Fruit fly (Drosophila melanogaster) whole organism, embryonic: ENCODE data around the gene Inx3.

Experiments
- Antp ChIP-seq: fragments of 200-800 bp; sonication (Bioruptor generic); optimal IDR thresholded peaks from 3 replicates; lab custom pipeline; 2016; ENCODE audit warnings: missing biosample characterization, missing genetic modification characterization
- BEAF-32 ChIP-seq: fragments of 200-800 bp; sonication (Bioruptor generic); optimal IDR thresholded peaks from 3 replicates; lab custom pipeline; 2017; ENCODE audit warnings: missing biosample characterization, missing genetic modification characterization, mild to moderate bottlenecking, moderate library complexity, missing genetic modification reagents
- CG10462 ChIP-seq: fragments of 200-800 bp; sonication (Bioruptor generic); optimal IDR thresholded peaks from 2 replicates; lab custom pipeline; 2016; ENCODE audit warnings: missing biosample characterization, missing genetic modification characterization
- CG11695 ChIP-seq: fragments of 200-800 bp; sonication (Bioruptor generic); IDR thresholded peaks from 3 replicates; pipeline ENCODE4 v1.3.6; 2022; ENCODE audit warnings: missing biosample characterization, missing genetic modification characterization
- CG12744 ChIP-seq: fragments of 200-800 bp; sonication (Bioruptor generic); optimal IDR thresholded peaks from 2 replicates; lab custom pipeline; 2016; ENCODE audit warnings: missing biosample characterization, missing genetic modification characterization
- CG14014 ChIP-seq: fragments of 200-800 bp; sonication (Bioruptor generic); IDR thresholded peaks from 2 replicates; pipeline ENCODE4 v1.3.6; 2022; ENCODE audit warnings: missing biosample characterization, missing genetic modification characterization
- CG15696 ChIP-seq: fragments of 200-800 bp; sonication (Bioruptor generic); optimal IDR thresholded peaks from 2 replicates; lab custom pipeline; 2019; ENCODE audit warnings: missing biosample characterization, mild to moderate bottlenecking, missing genetic modification characterization, moderate library complexity
- CG17359 ChIP-seq: fragments of 200-800 bp; sonication (Bioruptor generic); optimal IDR thresholded peaks from 3 replicates; lab custom pipeline; 2018; ENCODE audit warnings: missing biosample characterization, mild to moderate bottlenecking, missing genetic modification characterization, moderate library complexity
- CG1832 ChIP-seq: fragments of 200-800 bp; sonication (Bioruptor generic); optimal IDR thresholded peaks from 2 replicates; lab custom pipeline; 2017; ENCODE audit warnings: missing biosample characterization, mild to moderate bottlenecking, missing genetic modification characterization, inconsistent platforms
- CG2129 ChIP-seq: fragments of 200-800 bp; sonication (Bioruptor generic); IDR thresholded peaks from 2 replicates; pipeline ENCODE4 v1.3.6; 2022; ENCODE audit warnings: missing biosample characterization, missing genetic modification characterization; ENCODE audit not compliant: partially characterized antibody
- CG30020 ChIP-seq: fragments of 200-800 bp; optimal IDR thresholded peaks from 2 replicates; lab custom pipeline; 2019; ENCODE audit warnings: missing biosample characterization, mild to moderate bottlenecking, missing genetic modification characterization, moderate library complexity
- CG34422 ChIP-seq: fragments of 200-800 bp; sonication (Bioruptor generic); IDR thresholded peaks from 3 replicates; pipeline ENCODE4 v1.3.6; 2022; ENCODE audit warnings: missing biosample characterization, missing genetic modification characterization
- CG3847 ChIP-seq: fragments of 200-800 bp; sonication (Bioruptor generic); IDR thresholded peaks from 2 replicates; pipeline ENCODE4 v1.3.6; 2022; ENCODE audit warnings: missing biosample characterization, missing genetic modification characterization
- CG4617 ChIP-seq: fragments of 200-800 bp; sonication (Bioruptor generic); optimal IDR thresholded peaks from 3 replicates; lab custom pipeline; 2016; ENCODE audit warnings: missing biosample characterization, missing genetic modification characterization, borderline replicate concordance
- CG6254 ChIP-seq: fragments of 200-800 bp; sonication (Bioruptor generic); optimal IDR thresholded peaks from 3 replicates; lab custom pipeline; 2017; ENCODE audit warnings: mild to moderate bottlenecking, missing biosample characterization, missing genetic modification reagents, missing genetic modification characterization
- CG6791 ChIP-seq: fragments of 200-800 bp; sonication (Bioruptor generic); IDR thresholded peaks from 3 replicates; pipeline ENCODE4 v1.3.6; 2022; ENCODE audit warnings: missing biosample characterization, missing genetic modification characterization; ENCODE audit not compliant: partially characterized antibody
- CG6854 ChIP-seq: fragments of 200-800 bp; sonication (Bioruptor generic); optimal IDR thresholded peaks from 3 replicates; lab custom pipeline; 2017; ENCODE audit warnings: missing biosample characterization, mild to moderate bottlenecking, missing genetic modification characterization
- CG7271 ChIP-seq: fragments of 200-800 bp; sonication (Bioruptor generic); optimal IDR thresholded peaks from 2 replicates; lab custom pipeline; 2018; ENCODE audit warnings: missing biosample characterization, mild to moderate bottlenecking, missing genetic modification characterization, moderate library complexity
- CoRest ChIP-seq: fragments of 200-800 bp; sonication (Bioruptor generic); optimal IDR thresholded peaks from 3 replicates; lab custom pipeline; 2018; ENCODE audit warnings: missing biosample characterization, mild to moderate bottlenecking, missing genetic modification characterization, moderate library complexity
- HLH3B ChIP-seq: fragments of 200-800 bp; sonication (Bioruptor generic); IDR thresholded peaks from 2 replicates; pipeline ENCODE4 v1.3.6; 2022; ENCODE audit warnings: missing biosample characterization, missing genetic modification characterization
- Hr51 ChIP-seq, 2 experiments: fragments of 200-800 bp; sonication (Bioruptor generic); optimal IDR thresholded peaks; 2 replicates in 1 of 2; 3 replicates in 1 of 2; lab custom pipeline; 2016 to 2018; ENCODE audit warnings: missing biosample characterization in 2 of 2, missing genetic modification characterization in 2 of 2, mild to moderate bottlenecking in 1 of 2, moderate library complexity in 1 of 2
- Jarid2 ChIP-seq: fragments of 200-800 bp; sonication (Bioruptor generic); optimal IDR thresholded peaks from 3 replicates; lab custom pipeline; 2017; ENCODE audit warnings: mild to moderate bottlenecking, missing biosample characterization, missing genetic modification reagents, missing genetic modification characterization
- Mrtf ChIP-seq: fragments of 200-800 bp; sonication (Bioruptor generic); IDR thresholded peaks from 3 replicates; pipeline ENCODE4 v1.3.6; 2022; ENCODE audit warnings: missing biosample characterization, missing genetic modification characterization
- PHDP ChIP-seq: fragments of 200-800 bp; sonication (Bioruptor generic); optimal IDR thresholded peaks from 3 replicates; lab custom pipeline; 2018; ENCODE audit warnings: missing biosample characterization, mild to moderate bottlenecking, missing genetic modification characterization, moderate library complexity
- Side ChIP-seq: fragments of 200-800 bp; sonication (Bioruptor generic); optimal IDR thresholded peaks from 2 replicates; lab custom pipeline; 2016; ENCODE audit warnings: missing biosample characterization, missing genetic modification characterization
- Sox100B ChIP-seq: fragments of 200-800 bp; sonication (Bioruptor generic); optimal IDR thresholded peaks from 3 replicates; lab custom pipeline; 2018; ENCODE audit warnings: missing biosample characterization, mild to moderate bottlenecking, missing genetic modification characterization
- Sox102F ChIP-seq: fragments of 200-800 bp; sonication (Bioruptor generic); optimal IDR thresholded peaks from 2 replicates; lab custom pipeline; 2018; ENCODE audit warnings: missing biosample characterization, mild to moderate bottlenecking, missing genetic modification characterization, moderate library complexity
- ato ChIP-seq: fragments of 200-800 bp; sonication (Bioruptor generic); IDR thresholded peaks from 2 replicates; pipeline ENCODE4 v1.3.6; 2022; ENCODE audit warnings: missing biosample characterization, missing genetic modification characterization; ENCODE audit not compliant: partially characterized antibody
- az2 ChIP-seq: fragments of 200-800 bp; sonication (Bioruptor generic); optimal IDR thresholded peaks from 3 replicates; lab custom pipeline; 2016; ENCODE audit warnings: missing biosample characterization, missing genetic modification characterization
- bsh ChIP-seq, 2 experiments: fragments of 200-800 bp; sonication (Bioruptor generic); optimal IDR thresholded peaks; 2 replicates each; lab custom pipeline; 2017 to 2018; ENCODE audit warnings: mild to moderate bottlenecking in 2 of 2, missing biosample characterization in 2 of 2, missing genetic modification characterization in 2 of 2, moderate library complexity in 1 of 2
- caup ChIP-seq: fragments of 200-800 bp; sonication (Bioruptor generic); optimal IDR thresholded peaks from 3 replicates; lab custom pipeline; 2017; ENCODE audit warnings: missing biosample characterization, mild to moderate bottlenecking, missing genetic modification characterization, moderate library complexity; ENCODE audit not compliant: severe bottlenecking
- crc ChIP-seq: fragments of 200-800 bp; sonication (Bioruptor generic); optimal IDR thresholded peaks from 2 replicates; lab custom pipeline; 2016; ENCODE audit warnings: missing biosample characterization, missing genetic modification characterization
- da ChIP-seq: fragments of 200-800 bp; sonication (Bioruptor generic); optimal IDR thresholded peaks from 2 replicates; lab custom pipeline; 2016; ENCODE audit warnings: missing biosample characterization, missing genetic modification characterization
- dysf ChIP-seq: fragments of 200-800 bp; sonication (Bioruptor generic); IDR thresholded peaks from 3 replicates; pipeline ENCODE4 v1.3.6; 2022; ENCODE audit warnings: missing biosample characterization, missing genetic modification characterization
- ems ChIP-seq: fragments of 200-800 bp; sonication (Bioruptor generic); optimal IDR thresholded peaks from 3 replicates; lab custom pipeline; 2016; ENCODE audit warnings: missing biosample characterization, missing genetic modification characterization
- eve ChIP-seq, 2 experiments: fragments of >200 bp; optimal IDR thresholded peaks; 2 replicates each; lab custom pipeline; 2017; ENCODE audit warnings: missing biosample characterization in 2 of 2, missing genetic modification characterization in 2 of 2
- fu2 ChIP-seq: fragments of 200-800 bp; sonication (Bioruptor generic); optimal IDR thresholded peaks from 2 replicates; lab custom pipeline; 2016; ENCODE audit warnings: missing biosample characterization, missing genetic modification characterization
- grn ChIP-seq: fragments of 200-800 bp; sonication (Bioruptor generic); optimal IDR thresholded peaks from 3 replicates; lab custom pipeline; 2017; ENCODE audit warnings: missing biosample characterization, missing genetic modification characterization
- ham ChIP-seq: fragments of 200-800 bp; sonication (Bioruptor generic); IDR thresholded peaks from 2 replicates; pipeline ENCODE4 v1.3.6; 2022; ENCODE audit warnings: missing biosample characterization, missing genetic modification characterization
- hb ChIP-seq: fragments of 200-800 bp; sonication (Bioruptor generic); IDR thresholded peaks from 3 replicates; pipeline ENCODE4 v1.3.6; 2022; ENCODE audit warnings: missing biosample characterization, missing genetic modification characterization; ENCODE audit not compliant: partially characterized antibody
- kay ChIP-seq: fragments of 200-800 bp; sonication (Bioruptor generic); optimal IDR thresholded peaks from 2 replicates; lab custom pipeline; 2016; ENCODE audit warnings: missing biosample characterization, missing genetic modification characterization
- mam ChIP-seq: fragments of 200-800 bp; sonication (Bioruptor generic); optimal IDR thresholded peaks from 3 replicates; lab custom pipeline; 2016; ENCODE audit warnings: missing biosample characterization, missing genetic modification characterization
- pan ChIP-seq, 4 experiments: fragments of >200 bp in 3 of 4; fragments of 200-800 bp in 1 of 4; sonication (Bioruptor generic) in 1 of 4; optimal IDR thresholded peaks in 3 of 4; IDR thresholded peaks in 1 of 4; 2 replicates each; pipeline versions ENCODE4 v1.3.6 to Lab custom; 2017 to 2022; ENCODE audit warnings: missing biosample characterization in 2 of 4, missing genetic modification characterization in 2 of 4, mixed read lengths in 1 of 4
- pros ChIP-seq: fragments of 200-800 bp; sonication (Bioruptor generic); optimal IDR thresholded peaks from 3 replicates; lab custom pipeline; 2019; ENCODE audit warnings: missing biosample characterization, mild to moderate bottlenecking, missing genetic modification characterization, moderate library complexity
- shn ChIP-seq: fragments of 200-800 bp; sonication (Bioruptor generic); optimal IDR thresholded peaks from 3 replicates; lab custom pipeline; 2016; ENCODE audit warnings: missing biosample characterization, missing genetic modification characterization
- sob ChIP-seq: fragments of 200-800 bp; sonication (Bioruptor generic); IDR thresholded peaks from 2 replicates; pipeline ENCODE4 v1.3.6; 2022; ENCODE audit warnings: missing biosample characterization, missing genetic modification characterization
- ttk ChIP-seq: fragments of 200-800 bp; sonication (Bioruptor generic); IDR thresholded peaks from 2 replicates; pipeline ENCODE4 v2.1.2; 2022; ENCODE audit warnings: missing biosample characterization, missing genetic modification characterization
- vnd ChIP-seq: fragments of 200-800 bp; sonication (Bioruptor generic); IDR thresholded peaks from 3 replicates; pipeline ENCODE4 v1.3.6; 2022; ENCODE audit warnings: missing biosample characterization, missing genetic modification characterization; ENCODE audit not compliant: partially characterized antibody
- wor ChIP-seq: fragments of 200-800 bp; sonication (Bioruptor generic); IDR thresholded peaks from 2 replicates; pipeline ENCODE4 v1.3.6; 2022; ENCODE audit warnings: missing biosample characterization, missing genetic modification characterization
- z ChIP-seq: fragments of 200-800 bp; sonication (Bioruptor generic); IDR thresholded peaks from 3 replicates; pipeline ENCODE4 v1.3.6; 2022; ENCODE audit warnings: missing biosample characterization, missing genetic modification characterization

Gene Inx3

DNA sequence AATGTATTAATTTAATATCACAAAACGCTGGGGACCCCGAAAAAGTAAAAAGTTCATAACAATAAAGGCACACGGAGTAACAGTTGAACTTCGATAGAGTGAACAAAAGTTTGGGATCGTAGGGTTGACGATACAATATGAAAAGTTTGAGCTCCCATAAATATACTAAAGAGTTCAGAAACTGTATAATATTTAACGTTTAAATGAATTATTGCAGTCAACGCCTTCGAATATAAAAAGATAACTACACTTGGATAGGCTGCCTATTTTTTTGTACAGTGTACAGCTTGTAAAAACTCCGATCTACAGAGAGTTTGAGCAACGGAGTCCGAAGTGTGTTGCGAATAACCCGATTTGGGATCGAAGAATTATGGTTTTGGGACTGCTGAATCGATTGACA lies 28.6 kb downstream of the Inx3 start (continued):
- TF ChIP-seq sob (GFP tag; lab: Robert Waterston, UW) = no peak
- TF ChIP-seq CoRest = peak; percentile 7
- TF ChIP-seq Sox102F (GFP tag; lab: Kevin White, UChicago) = peak; percentile 43
- no peak for TF ChIP-seq CG12744 (GFP tag; lab: Kevin White, UChicago)
- no peak for TF ChIP-seq caup
- TF ChIP-seq CG11695 = no peak
- TF ChIP-seq ato = no peak
- no peak for TF ChIP-seq da
- no peak for TF ChIP-seq dysf
- no peak for TF ChIP-seq CG30020 (tag; lab: Kevin White, UChicago)
- TF ChIP-seq CG6791 (GFP tag; lab: Robert Waterston, UW) = no peak
- peak; percentile 19 for TF ChIP-seq az2 (GFP tag; lab: Kevin White, UChicago)
- no peak for TF ChIP-seq pan (optimal IDR thresholded peaks at IDR 0.05; lab: Kevin White, UChicago)
- peak in 1 of 2 experiments; percentile 14 for TF ChIP-seq pan (GFP tag; optimal IDR thresholded peaks at IDR 0.05 in 1 of 2, IDR thresholded peaks at IDR 0.05 in 1 of 2)
- no peak for TF ChIP-seq CG6254 (GFP tag; lab: Kevin White, UChicago)
- TF ChIP-seq ttk (GFP tag; lab: Robert Waterston, UW) = no peak
- no peak for TF ChIP-seq vnd (GFP tag; lab: Robert Waterston, UW)
- no peak for TF ChIP-seq Side (GFP tag; lab: Kevin White, UChicago)
- no peak for TF ChIP-seq shn (GFP tag; lab: Kevin White, UChicago)
- peak; percentile 39 for TF ChIP-seq CG17359
- TF ChIP-seq eve (GFP tag; optimal IDR thresholded peaks at IDR 0.05; lab: Kevin White, UChicago) = no peak
- no peak for TF ChIP-seq ems (GFP tag; lab: Kevin White, UChicago)
- TF ChIP-seq BEAF-32 = no peak
- TF ChIP-seq Hr51 (GFP tag; optimal IDR thresholded peaks at IDR 0.05; lab: Kevin White, UChicago) = peak in 1 of 2 experiments; percentile 47
- TF ChIP-seq hb (GFP tag; lab: Robert Waterston, UW) = no peak
- no peak for TF ChIP-seq Mrtf (GFP tag; lab: Robert Waterston, UW)
- TF ChIP-seq CG6854 (GFP tag; lab: Kevin White, UChicago) = no peak
- TF ChIP-seq fu2 (GFP tag; lab: Kevin White, UChicago) = no peak
- TF ChIP-seq CG7271 (tag; lab: Kevin White, UChicago) = no peak
- no peak for TF ChIP-seq Antp (GFP tag; lab: Kevin White, UChicago)
- no peak for TF ChIP-seq CG2129
- TF ChIP-seq CG15696 (tag; lab: Kevin White, UChicago) = no peak
- TF ChIP-seq ham (GFP tag; lab: Robert Waterston, UW) = no peak
- TF ChIP-seq bsh (GFP tag; optimal IDR thresholded peaks at IDR 0.05; lab: Kevin White, UChicago) = peak in 1 of 2 experiments; percentile 3
- no peak for TF ChIP-seq pros (GFP tag; lab: Kevin White, UChicago)
- TF ChIP-seq CG34422 (GFP tag; lab: Robert Waterston, UW) = no peak
- TF ChIP-seq CG14014 (GFP tag; lab: Robert Waterston, UW) = no peak
- no peak for TF ChIP-seq crc
- TF ChIP-seq CG10462 (GFP tag; lab: Kevin White, UChicago) = no peak
- no peak for TF ChIP-seq wor
- TF ChIP-seq Jarid2 (GFP tag; lab: Kevin White, UChicago) = no peak
- TF ChIP-seq kay (GFP tag; lab: Kevin White, UChicago) = no peak
- TF ChIP-seq CG1832 (GFP tag; lab: Kevin White, UChicago) = no peak
- TF ChIP-seq CG3847 = no peak
- TF ChIP-seq z (GFP tag; lab: Robert Waterston, UW) = no peak
- TF ChIP-seq grn (GFP tag; lab: Kevin White, UChicago) = no peak
- no peak for TF ChIP-seq CG4617 (GFP tag; lab: Kevin White, UChicago)
- no peak for TF ChIP-seq Sox100B
- no peak for TF ChIP-seq mam (GFP tag; lab: Kevin White, UChicago)
- no peak for TF ChIP-seq HLH3B (GFP tag; lab: Robert Waterston, UW)
- TF ChIP-seq PHDP (tag; lab: Kevin White, UChicago) = peak; percentile 22
